Fruit fly (Drosophila melanogaster): ENCODE data around the gene Cpr73D.

DNA sequence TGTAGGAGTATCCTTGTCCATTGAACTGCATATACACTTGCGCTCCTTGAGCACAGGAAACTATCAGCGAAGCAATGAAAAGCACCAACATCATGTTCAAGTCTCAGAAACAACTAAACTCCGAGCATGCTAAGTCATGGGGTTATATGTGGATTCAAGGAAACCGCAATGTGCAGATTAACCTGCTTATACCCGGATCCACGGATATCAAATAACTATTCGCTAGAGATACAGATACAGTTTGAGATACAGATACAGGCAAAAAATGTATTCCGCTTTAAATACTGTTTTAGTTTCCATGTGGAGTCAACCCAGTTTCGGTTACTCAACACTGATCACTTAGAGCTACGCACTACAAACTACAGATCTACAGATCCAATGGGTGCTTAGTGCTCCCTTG lies 18.6 kb downstream of the Cpr73D start, which contains the start of gene CG13022:
- TF ChIP-seq D1 (tag; optimal IDR thresholded peaks at IDR 0.05) (no peak), Pif1A (GFP tag; optimal IDR thresholded peaks at IDR 0.05) (no peak), EcR (GFP tag; optimal IDR thresholded peaks at IDR 0.05) (no peak), CG4496 (GFP tag; IDR thresholded peaks at IDR 0.05) (no peak)
